Fruit fly (Drosophila melanogaster) whole organism, embryonic: ENCODE measurements around the gene Sdhaf3.

ENCODE experiments used
- Ada2b ChIP-seq: fragments of 200-800 bp; sonication (Bioruptor generic); IDR thresholded peaks from 2 replicates; pipeline ENCODE4 v1.3.6; 2022; ENCODE audit warnings: missing biosample characterization, missing genetic modification characterization
- Aef1 ChIP-seq: fragments of 200-800 bp; sonication (Bioruptor generic); IDR thresholded peaks from 3 replicates; pipeline ENCODE4 v1.3.6; 2022; ENCODE audit warnings: missing biosample characterization, missing genetic modification characterization
- CG10321 ChIP-seq: fragments of 200-800 bp; sonication (Bioruptor generic); IDR thresholded peaks from 2 replicates; pipeline ENCODE4 v1.3.6; 2022; ENCODE audit warnings: missing biosample characterization, missing genetic modification characterization
- CG12071 ChIP-seq: fragments of 200-800 bp; sonication (Bioruptor generic); optimal IDR thresholded peaks from 3 replicates; lab custom pipeline; 2018; ENCODE audit warnings: missing biosample characterization, mild to moderate bottlenecking, missing genetic modification characterization
- CG15011 ChIP-seq: fragments of 200-800 bp; sonication (Bioruptor generic); optimal IDR thresholded peaks from 3 replicates; lab custom pipeline; 2018; ENCODE audit warnings: missing biosample characterization, mild to moderate bottlenecking, missing genetic modification characterization
- CG17359 ChIP-seq: fragments of 200-800 bp; sonication (Bioruptor generic); optimal IDR thresholded peaks from 3 replicates; lab custom pipeline; 2018; ENCODE audit warnings: missing biosample characterization, mild to moderate bottlenecking, missing genetic modification characterization, moderate library complexity
- CG1792 ChIP-seq: fragments of 200-800 bp; sonication (Bioruptor generic); optimal IDR thresholded peaks from 2 replicates; lab custom pipeline; 2016; ENCODE audit warnings: missing biosample characterization, missing genetic modification characterization
- CG18476 ChIP-seq: fragments of 200-800 bp; sonication (Bioruptor generic); optimal IDR thresholded peaks from 2 replicates; lab custom pipeline; 2016; ENCODE audit warnings: missing biosample characterization, mild to moderate bottlenecking, missing genetic modification characterization
- CG2678 ChIP-seq: fragments of 200-800 bp; sonication (Bioruptor generic); optimal IDR thresholded peaks from 3 replicates; lab custom pipeline; 2019; ENCODE audit warnings: missing biosample characterization, mild to moderate bottlenecking, missing genetic modification characterization, moderate library complexity
- CG31224 ChIP-seq: fragments of 200-800 bp; sonication (Bioruptor generic); IDR thresholded peaks from 2 replicates; pipeline ENCODE4 v1.3.6; 2022; ENCODE audit warnings: missing biosample characterization, missing genetic modification characterization
- CG3726 ChIP-seq: fragments of 200-800 bp; sonication (Bioruptor generic); IDR thresholded peaks from 3 replicates; pipeline ENCODE4, ENCODE4 v1.3.6; 2022; ENCODE audit warnings: missing biosample characterization, missing genetic modification characterization
- CG4707 ChIP-seq: fragments of 200-800 bp; sonication (Bioruptor generic); optimal IDR thresholded peaks from 2 replicates; lab custom pipeline; 2018; ENCODE audit warnings: missing biosample characterization, mild to moderate bottlenecking, missing genetic modification characterization, moderate library complexity
- CG7357 ChIP-seq: fragments of 200-800 bp; sonication (Bioruptor generic); IDR thresholded peaks from 3 replicates; pipeline ENCODE4 v1.3.6; 2022; ENCODE audit warnings: missing biosample characterization, missing genetic modification characterization
- CG7987 ChIP-seq: fragments of 200-800 bp; sonication (Bioruptor generic); optimal IDR thresholded peaks from 2 replicates; lab custom pipeline; 2018; ENCODE audit warnings: missing biosample characterization, mild to moderate bottlenecking, missing genetic modification characterization, moderate library complexity
- CG8281 ChIP-seq: fragments of 200-800 bp; sonication (Bioruptor generic); optimal IDR thresholded peaks from 2 replicates; lab custom pipeline; 2018; ENCODE audit warnings: missing biosample characterization, mild to moderate bottlenecking, missing genetic modification characterization, moderate library complexity
- CG8478 ChIP-seq: fragments of >200 bp; optimal IDR thresholded peaks from 2 replicates; lab custom pipeline; 2018
- CTCF ChIP-seq: fragments of 200-800 bp; sonication (Bioruptor generic); optimal IDR thresholded peaks from 2 replicates; lab custom pipeline; 2017; ENCODE audit warnings: missing biosample characterization, mild to moderate bottlenecking, missing genetic modification characterization, moderate library complexity
- Chrac-16 ChIP-seq: fragments of 200-800 bp; sonication (Bioruptor generic); optimal IDR thresholded peaks from 3 replicates; lab custom pipeline; 2016; ENCODE audit warnings: missing biosample characterization, missing genetic modification characterization
- Dref ChIP-seq: fragments of 200-800 bp; sonication (Bioruptor generic); IDR thresholded peaks from 2 replicates; pipeline ENCODE4 v1.3.6; 2022; ENCODE audit warnings: missing biosample characterization, missing genetic modification characterization
- Elba2 ChIP-seq: fragments of 200-800 bp; sonication (Bioruptor generic); optimal IDR thresholded peaks from 3 replicates; lab custom pipeline; 2016; ENCODE audit warnings: missing biosample characterization, missing genetic modification characterization
- Fer3 ChIP-seq: fragments of 200-800 bp; sonication (Bioruptor generic); optimal IDR thresholded peaks from 2 replicates; lab custom pipeline; 2018; ENCODE audit warnings: missing biosample characterization, mild to moderate bottlenecking, missing genetic modification characterization, moderate library complexity
- Mrtf ChIP-seq: fragments of 200-800 bp; sonication (Bioruptor generic); IDR thresholded peaks from 3 replicates; pipeline ENCODE4 v1.3.6; 2022; ENCODE audit warnings: missing biosample characterization, missing genetic modification characterization
- NFAT ChIP-seq: fragments of 200-800 bp; sonication (Bioruptor generic); IDR thresholded peaks from 2 replicates; pipeline ENCODE4 v1.3.6; 2022; ENCODE audit warnings: missing biosample characterization, missing genetic modification characterization
- Six4 ChIP-seq: fragments of 200-800 bp; sonication (Bioruptor generic); optimal IDR thresholded peaks from 2 replicates; lab custom pipeline; 2016; ENCODE audit warnings: missing biosample characterization, missing genetic modification characterization
- ab ChIP-seq: fragments of 200-800 bp; sonication (Bioruptor generic); optimal IDR thresholded peaks from 2 replicates; lab custom pipeline; 2016; ENCODE audit warnings: missing biosample characterization, missing genetic modification characterization
- amos ChIP-seq: fragments of 200-800 bp; sonication (Bioruptor generic); IDR thresholded peaks from 2 replicates; pipeline ENCODE4 v1.3.6; 2022; ENCODE audit warnings: missing biosample characterization, missing genetic modification characterization; ENCODE audit not compliant: partially characterized antibody
- bsh ChIP-seq, 2 experiments: fragments of 200-800 bp; sonication (Bioruptor generic); optimal IDR thresholded peaks; 2 replicates each; lab custom pipeline; 2017 to 2018; ENCODE audit warnings: mild to moderate bottlenecking in 2 of 2, missing biosample characterization in 2 of 2, missing genetic modification characterization in 2 of 2, moderate library complexity in 1 of 2
- chif ChIP-seq, 2 experiments: fragments of 200-800 bp; sonication (Bioruptor generic); optimal IDR thresholded peaks; 3 replicates each; lab custom pipeline; 2016; ENCODE audit warnings: missing biosample characterization in 2 of 2, missing genetic modification characterization in 2 of 2
- chinmo ChIP-seq: fragments of 200-800 bp; sonication (Bioruptor generic); IDR thresholded peaks from 4 replicates; pipeline ENCODE4 v1.3.6; 2022; ENCODE audit warnings: missing biosample characterization, missing genetic modification characterization; ENCODE audit not compliant: partially characterized antibody
- chn ChIP-seq: fragments of 200-800 bp; sonication (Bioruptor generic); optimal IDR thresholded peaks from 2 replicates; lab custom pipeline; 2016; ENCODE audit warnings: missing biosample characterization, missing genetic modification characterization
- croc ChIP-seq: fragments of 200-800 bp; sonication (Bioruptor generic); conservative IDR thresholded peaks from 3 replicates; pipeline ENCODE4 v1.3.6; 2022; ENCODE audit warnings: missing biosample characterization, missing genetic modification characterization
- disco-r ChIP-seq: fragments of 200-800 bp; sonication (Bioruptor generic); optimal IDR thresholded peaks from 2 replicates; lab custom pipeline; 2016; ENCODE audit warnings: missing biosample characterization, missing genetic modification characterization
- dmrt99B ChIP-seq: fragments of 200-800 bp; sonication (Bioruptor generic); optimal IDR thresholded peaks from 2 replicates; lab custom pipeline; 2018; ENCODE audit warnings: missing biosample characterization, mild to moderate bottlenecking, missing genetic modification characterization, moderate library complexity
- eve ChIP-seq, 2 experiments: fragments of >200 bp; optimal IDR thresholded peaks; 2 replicates each; lab custom pipeline; 2017; ENCODE audit warnings: missing biosample characterization in 2 of 2, missing genetic modification characterization in 2 of 2
- gcm ChIP-seq: fragments of 200-800 bp; sonication (Bioruptor generic); optimal IDR thresholded peaks from 2 replicates; lab custom pipeline; 2019; ENCODE audit warnings: missing biosample characterization, mild to moderate bottlenecking, missing genetic modification characterization, moderate library complexity
- gfzf ChIP-seq: fragments of 200-800 bp; sonication (Bioruptor generic); optimal IDR thresholded peaks from 2 replicates; lab custom pipeline; 2016; ENCODE audit warnings: missing biosample characterization, mild to moderate bottlenecking, missing genetic modification characterization, moderate library complexity
- ind ChIP-seq: fragments of 200-800 bp; sonication (Bioruptor generic); optimal IDR thresholded peaks from 3 replicates; lab custom pipeline; 2016; ENCODE audit warnings: missing biosample characterization, missing genetic modification characterization
- inv ChIP-seq: fragments of 200-800 bp; sonication (Bioruptor generic); IDR thresholded peaks from 2 replicates; pipeline ENCODE4 v1.3.6; 2022; ENCODE audit warnings: missing biosample characterization, missing genetic modification characterization; ENCODE audit not compliant: partially characterized antibody
- jing ChIP-seq: fragments of 200-800 bp; sonication (Bioruptor generic); optimal IDR thresholded peaks from 2 replicates; lab custom pipeline; 2018; ENCODE audit warnings: missing biosample characterization, mild to moderate bottlenecking, missing genetic modification characterization
- klu ChIP-seq: fragments of 200-800 bp; sonication (Bioruptor generic); IDR thresholded peaks from 2 replicates; pipeline ENCODE4 v1.3.6; 2022; ENCODE audit warnings: missing biosample characterization, missing genetic modification characterization
- lab ChIP-seq: fragments of 200-800 bp; sonication (Bioruptor generic); optimal IDR thresholded peaks from 3 replicates; lab custom pipeline; 2017; ENCODE audit warnings: missing biosample characterization, missing genetic modification characterization, mild to moderate bottlenecking, moderate library complexity, missing genetic modification reagents
- maf-S ChIP-seq: fragments of 200-800 bp; sonication (Bioruptor generic); optimal IDR thresholded peaks from 2 replicates; lab custom pipeline; 2016; ENCODE audit warnings: missing biosample characterization, missing genetic modification characterization
- mld ChIP-seq: fragments of 200-800 bp; sonication (Bioruptor generic); IDR thresholded peaks from 3 replicates; pipeline ENCODE4 v1.3.6; 2022; ENCODE audit warnings: missing biosample characterization, missing genetic modification characterization; ENCODE audit not compliant: partially characterized antibody
- p53 ChIP-seq: fragments of 200-800 bp; sonication (Bioruptor generic); optimal IDR thresholded peaks from 2 replicates; lab custom pipeline; 2016; ENCODE audit warnings: missing biosample characterization, missing genetic modification characterization
- pan ChIP-seq, 4 experiments: fragments of >200 bp in 3 of 4; fragments of 200-800 bp in 1 of 4; sonication (Bioruptor generic) in 1 of 4; optimal IDR thresholded peaks in 3 of 4; IDR thresholded peaks in 1 of 4; 2 replicates each; pipeline versions ENCODE4 v1.3.6 to Lab custom; 2017 to 2022; ENCODE audit warnings: missing biosample characterization in 2 of 4, missing genetic modification characterization in 2 of 4, mixed read lengths in 1 of 4
- ranshi ChIP-seq: fragments of 200-800 bp; sonication (Bioruptor generic); IDR thresholded peaks from 2 replicates; pipeline ENCODE4 v1.3.6; 2022; ENCODE audit warnings: missing biosample characterization, missing genetic modification characterization
- ro ChIP-seq: fragments of 200-800 bp; sonication (Bioruptor generic); IDR thresholded peaks from 2 replicates; pipeline ENCODE4 v1.3.6; 2022; ENCODE audit warnings: missing biosample characterization, missing genetic modification characterization
- slp2 ChIP-seq: fragments of 200-800 bp; sonication (Bioruptor generic); optimal IDR thresholded peaks from 2 replicates; lab custom pipeline; 2016; ENCODE audit warnings: missing biosample characterization, missing genetic modification characterization
- tgo ChIP-seq: fragments of 200-800 bp; sonication (Bioruptor generic); IDR thresholded peaks from 3 replicates; pipeline ENCODE4 v1.3.6; 2022; ENCODE audit warnings: missing biosample characterization, missing genetic modification characterization
- toy ChIP-seq: fragments of 200-800 bp; sonication (Bioruptor generic); IDR thresholded peaks from 2 replicates; pipeline ENCODE4 v1.3.6; 2022; ENCODE audit warnings: missing biosample characterization, missing genetic modification characterization
- zen2 ChIP-seq: fragments of 200-800 bp; sonication (Bioruptor generic); IDR thresholded peaks from 3 replicates; pipeline ENCODE4 v1.3.6; 2022; ENCODE audit warnings: missing biosample characterization, missing genetic modification characterization; ENCODE audit not compliant: partially characterized antibody

Sdhaf3 gene

DNA sequence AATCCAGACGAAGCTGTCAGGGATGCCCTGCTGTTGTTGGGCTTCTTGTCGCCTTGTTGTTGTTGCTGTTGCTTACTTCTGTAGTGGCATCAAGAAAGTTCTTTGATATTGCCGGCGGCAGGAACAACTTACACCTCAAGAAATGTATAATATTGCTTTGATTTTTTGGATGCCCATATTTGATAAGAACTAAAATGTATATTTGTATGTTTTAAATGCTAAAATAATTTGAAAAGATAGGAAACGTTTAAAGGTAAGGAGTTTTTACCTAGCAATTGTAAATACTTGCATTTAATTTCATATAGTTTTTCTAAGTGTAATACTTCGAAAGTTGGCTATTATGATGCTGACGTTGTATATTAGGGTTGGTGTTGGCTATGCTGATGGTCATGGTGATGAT lies 27.9 kb upstream of the Sdhaf3 start (continued):
- TF ChIP-seq Mrtf (GFP tag; lab: Robert Waterston, UW) (no peak), CG18476 (no peak), klu (GFP tag; lab: Robert Waterston, UW) (no peak), tgo (GFP tag; lab: Robert Waterston, UW) (0 out of 3 replicates have a peak, but pooled peaks have one; percentile 19), CG7357 (no peak), Aef1 (GFP tag; lab: Robert Waterston, UW) (no peak), Fer3 (tag; lab: Kevin White, UChicago) (peak; percentile 45), CG12071 (GFP tag; lab: Kevin White, UChicago) (no peak), ind (GFP tag; lab: Kevin White, UChicago) (no peak), CG7987 (GFP tag; lab: Kevin White, UChicago) (no peak), ab (GFP tag; lab: Kevin White, UChicago) (no peak), Six4 (GFP tag; lab: Kevin White, UChicago) (no peak), ro (no peak), gfzf (GFP tag; lab: Kevin White, UChicago) (no peak), CG1792 (GFP tag; lab: Kevin White, UChicago) (no peak), chn (no peak), CG15011 (GFP tag; lab: Kevin White, UChicago) (peak; percentile 15), CTCF (no peak), slp2 (no peak), CG4707 (GFP tag; lab: Kevin White, UChicago) (no peak), lab (GFP tag; lab: Kevin White, UChicago) (peak; percentile 56), croc (no peak), Chrac-16 (GFP tag; lab: Kevin White, UChicago) (no peak), CG8478 (lab: Kevin White, UChicago) (no peak), NFAT (GFP tag; lab: Robert Waterston, UW) (no peak), dmrt99B (tag; lab: Kevin White, UChicago) (peak; percentile 60), CG2678 (tag; lab: Kevin White, UChicago) (peak; percentile 67), p53 (GFP tag; lab: Kevin White, UChicago) (no peak), toy (GFP tag; lab: Robert Waterston, UW) (no peak), CG3726 (GFP tag; lab: Robert Waterston, UW) (no peak), disco-r (GFP tag; lab: Kevin White, UChicago) (no peak), eve (GFP tag; optimal IDR thresholded peaks at IDR 0.05; lab: Kevin White, UChicago) (peak in 1 of 2 experiments; percentile 67), inv (GFP tag; lab: Robert Waterston, UW) (no peak)

DNA sequence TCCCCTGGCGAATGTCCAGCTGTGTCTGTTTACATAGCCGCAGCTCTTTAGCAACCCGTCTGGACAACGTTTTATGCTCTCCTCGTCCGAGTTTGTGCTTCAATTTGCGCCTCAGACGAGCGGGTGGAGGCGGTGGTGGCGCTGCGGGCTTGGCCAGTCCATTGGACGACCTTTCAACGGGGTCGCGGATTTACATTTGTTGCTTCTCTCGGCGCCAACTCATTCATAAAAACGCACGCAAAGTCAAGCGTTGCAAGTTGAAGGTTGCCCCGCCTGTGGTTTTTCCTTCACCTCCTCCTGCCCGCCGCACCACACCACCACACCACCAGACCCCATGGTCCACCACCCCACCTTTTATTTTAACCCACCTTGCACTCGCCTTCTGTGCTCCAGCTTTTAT lies 25.5 kb upstream of the Sdhaf3 start:
- no peak for TF ChIP-seq Elba2
- no peak for TF ChIP-seq CG17359 (tag; lab: Kevin White, UChicago)
- TF ChIP-seq amos = no peak
- no peak for TF ChIP-seq p53 (GFP tag; lab: Kevin White, UChicago)
- no peak for TF ChIP-seq chinmo (GFP tag; lab: Robert Waterston, UW)
- TF ChIP-seq CG31224 (GFP tag; lab: Robert Waterston, UW) = no peak
- TF ChIP-seq maf-S (GFP tag; lab: Kevin White, UChicago) = no peak
- TF ChIP-seq ranshi (GFP tag; lab: Robert Waterston, UW) = no peak

DNA sequence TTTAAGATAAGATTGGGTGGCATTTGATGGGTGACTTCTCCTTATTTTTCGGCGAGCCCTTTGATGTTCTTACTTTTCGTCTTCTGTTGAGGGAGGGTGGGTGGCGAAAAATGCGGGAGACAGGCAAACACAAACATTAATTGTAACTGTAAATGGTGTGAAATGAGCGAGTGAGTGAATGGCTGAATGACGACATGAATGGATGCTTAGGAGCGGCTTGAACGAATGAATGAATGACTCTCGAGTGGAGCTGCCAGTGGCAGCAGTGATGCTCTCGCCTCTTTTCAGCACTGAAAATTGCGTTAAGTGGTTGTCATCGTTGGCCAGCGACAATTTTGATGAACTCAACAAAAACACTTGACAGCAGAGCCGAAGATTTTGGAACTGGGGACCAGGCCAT lies 22.3 kb upstream of the Sdhaf3 start:
- TF ChIP-seq zen2 (GFP tag; lab: Robert Waterston, UW) = no peak
- no peak for TF ChIP-seq Ada2b (GFP tag; lab: Robert Waterston, UW)
- TF ChIP-seq pan (optimal IDR thresholded peaks at IDR 0.05; lab: Kevin White, UChicago) = no peak
- peak in 1 of 2 experiments; percentile 17 for TF ChIP-seq pan (GFP tag; optimal IDR thresholded peaks at IDR 0.05 in 1 of 2, IDR thresholded peaks at IDR 0.05 in 1 of 2)
- TF ChIP-seq CG8281 (tag; lab: Kevin White, UChicago) = peak; percentile 98
- TF ChIP-seq mld = no peak
- no peak for TF ChIP-seq gcm
- no peak for TF ChIP-seq chif (GFP tag; optimal IDR thresholded peaks at IDR 0.05; lab: Kevin White, UChicago)
- TF ChIP-seq Dref (GFP tag; lab: Robert Waterston, UW) = no peak
- TF ChIP-seq CG10321 = no peak
- no peak for TF ChIP-seq bsh (GFP tag; optimal IDR thresholded peaks at IDR 0.05; lab: Kevin White, UChicago)
- TF ChIP-seq jing (GFP tag; lab: Kevin White, UChicago) = no peak
- TF ChIP-seq, all 482 proteins: peak for 2
